Worm (Caenorhabditis elegans): ENCODE measurements around the gene C03E10.1.

- no peak for TF ChIP-seq him-1 (tag; optimal IDR thresholded peaks at IDR 0.05)
- TF ChIP-seq dao-5 (tag; optimal IDR thresholded peaks at IDR 0.05): no peak
- TF ChIP-seq W03F9.2 (tag; optimal IDR thresholded peaks at IDR 0.05): no peak
These were observed 1.7 kb downstream of the C03E10.1 start for ce11 chrV:11292682-11293081.
